Worm (Caenorhabditis elegans) whole organism, L1 larva: ENCODE results near the gene spe-6.

ENCODE experiments used
- C04F5.9 ChIP-seq: sonication (generic microtip); optimal IDR thresholded peaks from 2 replicates; lab custom pipeline; 2016; ENCODE audit warnings: missing genetic modification characterization, missing compliant biosample characterization
- C16A3.4 ChIP-seq: fragments of 150-350 bp; optimal IDR thresholded peaks from 2 replicates; lab custom pipeline; 2014; ENCODE audit warnings: missing biosample characterization, missing genetic modification characterization
- dpl-1 ChIP-seq, 3 experiments: fragments of 150-350 bp in 2 of 3; sonication (generic microtip) in 1 of 3; optimal IDR thresholded peaks; 2 replicates each; lab custom pipeline; 2014 to 2017; ENCODE audit warnings: missing biosample characterization in 3 of 3, missing genetic modification characterization in 3 of 3, missing genetic modification reagents in 3 of 3
- egl-27 ChIP-seq, 2 experiments: fragments of 150-350 bp in 1 of 2; sonication (generic microtip); optimal IDR thresholded peaks; 3 replicates each; lab custom pipeline; 2017 to 2018; ENCODE audit warnings: missing biosample characterization in 2 of 2, missing genetic modification characterization in 2 of 2, missing genetic modification reagents in 2 of 2
- elt-2 ChIP-seq: sonication (generic microtip); optimal IDR thresholded peaks from 2 replicates; lab custom pipeline; 2016; ENCODE audit warnings: missing genetic modification characterization, mild to moderate bottlenecking, inconsistent platforms, missing compliant biosample characterization, missing genetic modification reagents
- elt-3 ChIP-seq, 6 experiments: fragments of 150-350 bp in 1 of 6; sonication (generic microtip); optimal IDR thresholded peaks; 2 replicates each; lab custom pipeline; 2017 to 2018; ENCODE audit warnings: missing biosample characterization in 6 of 6, missing genetic modification characterization in 6 of 6, inconsistent platforms in 1 of 6
- hlh-4 ChIP-seq: sonication (generic microtip); optimal IDR thresholded peaks from 2 replicates; lab custom pipeline; 2016; ENCODE audit warnings: mild to moderate bottlenecking, missing genetic modification characterization, missing compliant biosample characterization
- lin-35 ChIP-seq, 2 experiments: fragments of 150-350 bp; optimal IDR thresholded peaks; 2 replicates each; lab custom pipeline; 2014; ENCODE audit warnings: missing biosample characterization in 2 of 2, missing genetic modification characterization in 2 of 2, missing genetic modification reagents in 2 of 2
- mdl-1 ChIP-seq, 2 experiments: fragments of 150-350 bp; optimal IDR thresholded peaks; 2 replicates each; lab custom pipeline; 2014 to 2017; ENCODE audit warnings: missing biosample characterization in 2 of 2, missing genetic modification characterization in 2 of 2, inconsistent platforms in 1 of 2
- nhr-77 ChIP-seq: fragments of 150-350 bp; optimal IDR thresholded peaks from 2 replicates; lab custom pipeline; 2014; ENCODE audit warnings: missing biosample characterization, missing genetic modification characterization
- snpc-4 ChIP-seq: fragments of 150-350 bp; optimal IDR thresholded peaks from 2 replicates; lab custom pipeline; 2014; ENCODE audit warnings: missing biosample characterization, missing genetic modification characterization
- tbx-2 ChIP-seq: sonication (generic microtip); optimal IDR thresholded peaks from 2 replicates; lab custom pipeline; 2016; ENCODE audit warnings: missing genetic modification characterization, missing compliant biosample characterization
- zag-1 ChIP-seq: fragments of 150-350 bp; optimal IDR thresholded peaks from 2 replicates; lab custom pipeline; 2014; ENCODE audit warnings: missing biosample characterization, missing genetic modification characterization

DNA sequence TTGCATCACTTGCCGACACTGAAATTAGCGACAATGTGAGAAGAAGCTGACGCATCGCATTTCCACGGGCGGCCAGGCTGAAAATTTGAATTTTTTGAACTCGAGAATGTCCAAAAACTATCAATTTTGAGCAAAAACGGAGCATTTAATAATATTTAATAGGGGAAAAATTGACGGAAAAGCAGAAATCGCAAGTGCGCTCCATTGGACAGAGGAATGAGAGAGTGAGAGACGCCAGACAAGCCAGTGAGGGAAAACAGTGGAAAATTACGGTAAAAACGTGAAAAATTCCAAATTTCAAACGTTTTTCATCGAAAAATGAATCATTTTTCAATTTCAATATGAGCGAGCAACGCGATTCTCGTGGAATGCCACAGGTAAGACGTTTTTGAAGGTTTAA, at the start of gene spe-6, which contains the start of gene Y66D12A.21:
- TF ChIP-seq zag-1 (tag; lab: Kevin White, UChicago), result no peak
- TF ChIP-seq hlh-4 (tag; lab: Kevin White, UChicago), result no peak
- TF ChIP-seq snpc-4 (tag; lab: Kevin White, UChicago), result no peak
- no peak for TF ChIP-seq elt-3 (tag; optimal IDR thresholded peaks at IDR 0.05; lab: Kevin White, UChicago)
- TF ChIP-seq elt-2 (tag; lab: Kevin White, UChicago), result no peak
- no peak for TF ChIP-seq C04F5.9
- TF ChIP-seq lin-35 (GFP tag; optimal IDR thresholded peaks at IDR 0.05; lab: Kevin White, UChicago), result peak; percentile 50 to 55
- TF ChIP-seq nhr-77, result no peak
- no peak for TF ChIP-seq egl-27 (tag; optimal IDR thresholded peaks at IDR 0.05; lab: Kevin White, UChicago)
- peak; percentile 28 to 68 (median 49) for TF ChIP-seq dpl-1 (GFP tag; optimal IDR thresholded peaks at IDR 0.05; lab: Kevin White, UChicago)
- no peak for TF ChIP-seq tbx-2 (tag; lab: Kevin White, UChicago)
- TF ChIP-seq C16A3.4, result peak; percentile 7
- no peak for TF ChIP-seq mdl-1 (tag; optimal IDR thresholded peaks at IDR 0.05; lab: Kevin White, UChicago)
